Worm (Caenorhabditis elegans) whole organism, L4/young adult: ENCODE results near the gene pkn-1.

ENCODE experiments used
- dao-5 ChIP-seq: sonication (generic microtip); optimal IDR thresholded peaks from 2 replicates; lab custom pipeline; 2016; ENCODE audit warnings: missing genotype, missing genetic modification characterization, moderate library complexity, missing compliant biosample characterization
- him-1 ChIP-seq: sonication (generic microtip); optimal IDR thresholded peaks from 2 replicates; lab custom pipeline; 2016; ENCODE audit warnings: missing genotype, missing genetic modification reagents, missing genetic modification characterization, missing compliant biosample characterization

DNA sequence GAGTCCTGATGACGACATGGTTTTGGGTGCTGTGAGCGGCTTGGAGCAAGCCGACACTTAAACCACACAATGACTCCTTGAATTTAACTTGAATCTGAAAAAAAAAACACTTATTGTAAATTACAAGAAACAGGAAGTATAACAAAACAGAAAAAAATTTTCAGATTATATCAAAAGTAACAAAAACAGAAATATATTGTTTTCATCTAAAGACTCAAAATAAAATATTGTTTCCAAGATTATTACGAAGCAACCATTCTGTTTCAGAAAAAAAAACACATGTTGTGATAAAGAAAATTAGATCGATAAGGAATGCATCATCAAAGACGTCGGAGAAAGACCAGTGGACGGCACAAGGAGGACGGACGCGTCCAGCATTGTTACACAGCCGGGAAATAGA is 31.5 kb downstream of the pkn-1 start, which contains the start of gene mig-15:
- TF ChIP-seq him-1 (tag; lab: Kevin White, UChicago) (no peak), dao-5 (tag; lab: Kevin White, UChicago) (no peak)
